Fruit fly (Drosophila melanogaster): ENCODE data around the gene mip130.

The mip130 gene

dm6 chrX:1943337-1944244 lies 35.6 kb downstream of the mip130 start (continued):
- TF ChIP-seq Elba2 (GFP tag; optimal IDR thresholded peaks at IDR 0.05) (no peak), CG10959 (GFP tag; IDR thresholded peaks at IDR 0.05) (no peak), CG9437 (GFP tag; optimal IDR thresholded peaks at IDR 0.05) (peak; percentile 67), dysf (GFP tag; IDR thresholded peaks at IDR 0.05) (peak; percentile 61; the same call in 2 of the 3 replicates), sr (GFP tag; IDR thresholded peaks at IDR 0.05) (no peak), ro (GFP tag; IDR thresholded peaks at IDR 0.05) (no peak), CG4820 (GFP tag; optimal IDR thresholded peaks at IDR 0.05) (peak; percentile 57), Nf-YB (GFP tag; optimal IDR thresholded peaks at IDR 0.05) (peak; percentile 71), lilli (GFP tag; optimal IDR thresholded peaks at IDR 0.05) (peak; percentile 76), Sry-β (GFP tag; optimal IDR thresholded peaks at IDR 0.05) (peak; percentile 45), Hand (GFP tag; optimal IDR thresholded peaks at IDR 0.05) (peak; percentile 32), Fer1 (GFP tag; optimal IDR thresholded peaks at IDR 0.05) (peak; percentile 62), ase (GFP tag; IDR thresholded peaks at IDR 0.05) (peak; percentile 14; the same call in 1 of the 3 replicates), CG9876 (GFP tag; optimal IDR thresholded peaks at IDR 0.05) (no peak), prd (optimal IDR thresholded peaks at IDR 0.05) (no peak), prd (GFP tag; IDR thresholded peaks at IDR 0.05) (peak; percentile 67; the same call in 2 of the 3 replicates), CrebB (tag; optimal IDR thresholded peaks at IDR 0.05) (peak; percentile 34), CG31388 (GFP tag; optimal IDR thresholded peaks at IDR 0.05) (no peak), gcm (GFP tag; optimal IDR thresholded peaks at IDR 0.05) (peak; percentile 54), CG6791 (GFP tag; IDR thresholded peaks at IDR 0.05; ENCODE audit: partially characterized antibody) (no peak), sc (optimal IDR thresholded peaks at IDR 0.05) (no peak), sc (GFP tag; optimal IDR thresholded peaks at IDR 0.05) (peak; percentile 77), NK7.1 (GFP tag; optimal IDR thresholded peaks at IDR 0.05) (peak; percentile 53), CG34376 (GFP tag; optimal IDR thresholded peaks at IDR 0.05) (no peak), Poxn (GFP tag; IDR thresholded peaks at IDR 0.05) (no peak), hb (GFP tag; IDR thresholded peaks at IDR 0.05; ENCODE audit: partially characterized antibody) (no peak), nau (GFP tag; optimal IDR thresholded peaks at IDR 0.05) (peak; percentile 53), sug (tag; optimal IDR thresholded peaks at IDR 0.05) (peak; percentile 58), Myb (GFP tag; optimal IDR thresholded peaks at IDR 0.05) (peak; percentile 29), Sox102F (GFP tag; optimal IDR thresholded peaks at IDR 0.05) (peak; percentile 78), da (GFP tag; optimal IDR thresholded peaks at IDR 0.05) (no peak), CG6254 (GFP tag; optimal IDR thresholded peaks at IDR 0.05) (peak; percentile 48), zfh1 (GFP tag; IDR thresholded peaks at IDR 0.05) (peak; percentile 46; the same call in 1 of the 3 replicates), trh (GFP tag; optimal IDR thresholded peaks at IDR 0.05) (peak; percentile 19), ken (GFP tag; IDR thresholded peaks at IDR 0.05) (no peak), Dip2 (GFP tag; IDR thresholded peaks at IDR 0.05) (no peak), dm (GFP tag; optimal IDR thresholded peaks at IDR 0.05) (peak; percentile 42), danr (GFP tag; IDR thresholded peaks at IDR 0.05) (0 out of 2 replicates have a peak, but pooled peaks have one; percentile 29), tin (GFP tag; optimal IDR thresholded peaks at IDR 0.05) (peak; percentile 53), CG4328 (GFP tag; optimal IDR thresholded peaks at IDR 0.05) (peak; percentile 5), sna (GFP tag; IDR thresholded peaks at IDR 0.05; ENCODE audit: partially characterized antibody) (no peak), Ets97D (GFP tag; optimal IDR thresholded peaks at IDR 0.05) (peak; percentile 20), Lim3 (GFP tag; IDR thresholded peaks at IDR 0.05) (no peak), Six4 (GFP tag; optimal IDR thresholded peaks at IDR 0.05) (peak; percentile 66), CG17802 (tag; optimal IDR thresholded peaks at IDR 0.05) (peak; percentile 52), CG15479 (GFP tag; optimal IDR thresholded peaks at IDR 0.05) (no peak), Xrp1 (GFP tag; IDR thresholded peaks at IDR 0.05) (peak; percentile 65), CG11696 (GFP tag; IDR thresholded peaks at IDR 0.05) (no peak), CG8765 (GFP tag; IDR thresholded peaks at IDR 0.05) (no peak)
